Worm (Caenorhabditis elegans) whole organism, L2 larva: ENCODE data around the gene D1086.12.

Experiments used
- elt-3 ChIP-seq: sonication (generic microtip); optimal IDR thresholded peaks from 2 replicates; lab custom pipeline; 2017; ENCODE audit warnings: missing biosample characterization, missing genetic modification characterization
- lin-13 ChIP-seq: fragments of 150-350 bp; optimal IDR thresholded peaks from 2 replicates; lab custom pipeline; 2014; ENCODE audit warnings: missing biosample characterization, missing genetic modification reagents, missing genetic modification characterization
- nhr-11 ChIP-seq: fragments of 150-350 bp; optimal IDR thresholded peaks from 2 replicates; lab custom pipeline; 2014; ENCODE audit warnings: missing biosample characterization, missing genetic modification characterization
- nhr-12 ChIP-seq: fragments of 150-350 bp; optimal IDR thresholded peaks from 2 replicates; lab custom pipeline; 2014; ENCODE audit warnings: missing biosample characterization, missing genetic modification characterization
- snpc-4 ChIP-seq: fragments of 150-350 bp; optimal IDR thresholded peaks from 2 replicates; lab custom pipeline; 2014; ENCODE audit warnings: missing biosample characterization, missing genetic modification characterization
- unc-62 ChIP-seq: fragments of 150-350 bp; optimal IDR thresholded peaks from 2 replicates; lab custom pipeline; 2014; ENCODE audit warnings: missing biosample characterization, missing genetic modification reagents, missing genetic modification characterization

ce11 chrV:14140733-14141132 lies 39.7 kb downstream of the D1086.12 start:
- TF ChIP-seq nhr-12 (tag; lab: Kevin White, UChicago) (no peak), snpc-4 (tag; lab: Kevin White, UChicago) (no peak), nhr-11 (tag; lab: Kevin White, UChicago) (no peak), unc-62 (GFP tag; lab: Kevin White, UChicago) (no peak), lin-13 (no peak), elt-3 (no peak)
